Worm (Caenorhabditis elegans) whole organism, late embryonic: ENCODE measurements around the gene ebax-1.

ENCODE experiments used
- C08G9.2 ChIP-seq: sonication (generic microtip); optimal IDR thresholded peaks from 2 replicates; lab custom pipeline; 2016; ENCODE audit warnings: mild to moderate bottlenecking, missing genetic modification characterization, moderate library complexity, missing compliant biosample characterization
- F13H6.1 ChIP-seq: sonication (generic microtip); optimal IDR thresholded peaks from 2 replicates; lab custom pipeline; 2016; ENCODE audit warnings: missing genetic modification characterization, missing compliant biosample characterization
- ahr-1 ChIP-seq: sonication (generic microtip); optimal IDR thresholded peaks from 2 replicates; lab custom pipeline; 2016; ENCODE audit warnings: missing genetic modification characterization, missing compliant biosample characterization
- gmeb-2 ChIP-seq: sonication (generic microtip); optimal IDR thresholded peaks from 2 replicates; lab custom pipeline; 2016; ENCODE audit warnings: missing genetic modification characterization, inconsistent platforms, missing compliant biosample characterization
- hlh-15 ChIP-seq: sonication (generic microtip); optimal IDR thresholded peaks from 2 replicates; lab custom pipeline; 2016; ENCODE audit warnings: missing genetic modification characterization, missing compliant biosample characterization
- lin-11 ChIP-seq: fragments of 200-800 bp; sonication (Bioruptor generic); optimal IDR thresholded peaks from 2 replicates; lab custom pipeline; 2018; ENCODE audit warnings: mild to moderate bottlenecking, missing genetic modification characterization, missing compliant biosample characterization
- nfya-1 ChIP-seq: sonication (generic microtip); optimal IDR thresholded peaks from 2 replicates; lab custom pipeline; 2017; ENCODE audit warnings: missing genetic modification characterization, mild to moderate bottlenecking, missing compliant biosample characterization, antibody characterized with exemption, moderate library complexity
- npax-4 ChIP-seq: sonication (generic microtip); optimal IDR thresholded peaks from 2 replicates; lab custom pipeline; 2016; ENCODE audit warnings: missing genetic modification characterization, missing compliant biosample characterization
- pag-3 ChIP-seq: sonication (generic microtip); optimal IDR thresholded peaks from 2 replicates; lab custom pipeline; 2016; ENCODE audit warnings: missing compliant biosample characterization, missing genetic modification characterization, borderline replicate concordance
- pqm-1 ChIP-seq: sonication (generic microtip); optimal IDR thresholded peaks from 2 replicates; lab custom pipeline; 2016; ENCODE audit warnings: missing genetic modification characterization, missing compliant biosample characterization
- rnt-1 ChIP-seq: sonication (generic microtip); optimal IDR thresholded peaks from 2 replicates; lab custom pipeline; 2016; ENCODE audit warnings: missing genetic modification characterization, missing compliant biosample characterization
- sdc-2 ChIP-seq: sonication (generic microtip); optimal IDR thresholded peaks from 2 replicates; lab custom pipeline; 2016; ENCODE audit warnings: missing genotype, missing genetic modification characterization, missing compliant biosample characterization
- sox-4 ChIP-seq: sonication (generic microtip); optimal IDR thresholded peaks from 2 replicates; lab custom pipeline; 2017; ENCODE audit warnings: mild to moderate bottlenecking, missing genetic modification characterization, inconsistent platforms, missing compliant biosample characterization

ce11 chrIV:10294030-10294429, 7.3 kb downstream of the ebax-1 start, which contains the start of gene R09E10.6:
- TF ChIP-seq lin-11 (tag; lab: Kevin White, UChicago) (no peak), gmeb-2 (no peak), sox-4 (tag; lab: Kevin White, UChicago) (no peak), rnt-1 (tag; lab: Kevin White, UChicago) (no peak), F13H6.1 (tag; lab: Kevin White, UChicago) (no peak), nfya-1 (tag; lab: Kevin White, UChicago) (no peak), sdc-2 (tag; lab: Kevin White, UChicago) (no peak), ahr-1 (tag; lab: Kevin White, UChicago) (no peak), pag-3 (tag; lab: Kevin White, UChicago) (no peak), hlh-15 (tag; lab: Kevin White, UChicago) (no peak), C08G9.2 (no peak), pqm-1 (tag; lab: Kevin White, UChicago) (no peak), npax-4 (no peak)
